Fruit fly (Drosophila melanogaster): ENCODE measurements around the gene Pdcd4.

Gene Pdcd4

DNA sequence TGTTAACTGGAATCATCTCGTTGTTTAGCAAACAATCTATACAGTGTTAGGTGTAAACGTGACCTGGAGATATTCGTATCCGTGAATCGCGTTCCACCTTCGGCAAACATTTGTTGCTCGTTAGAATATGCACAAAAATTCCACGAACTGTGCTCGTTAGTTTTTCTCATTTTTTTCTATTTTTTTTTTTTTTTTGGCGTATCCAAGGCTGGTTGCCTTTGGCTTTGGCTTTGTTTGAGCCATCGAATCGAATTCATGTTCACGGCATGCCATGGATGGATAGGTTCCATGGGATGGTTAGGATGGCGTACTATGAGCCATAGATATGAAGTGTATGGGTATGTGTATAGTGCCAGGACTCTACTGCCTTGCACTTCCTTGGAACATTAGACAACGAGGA is 55.5 kb downstream of the Pdcd4 start:
- TF ChIP-seq Met (GFP tag; optimal IDR thresholded peaks at IDR 0.05) (no peak), CG11762 (GFP tag; optimal IDR thresholded peaks at IDR 0.05; ENCODE audit: insufficient read depth) (no peak), net (GFP tag; optimal IDR thresholded peaks at IDR 0.05) (no peak), cyc (GFP tag; optimal IDR thresholded peaks at IDR 0.05) (no peak), OdsH (GFP tag; optimal IDR thresholded peaks at IDR 0.05) (no peak), Ets96B (tag; optimal IDR thresholded peaks at IDR 0.05) (no peak), lz (GFP tag; optimal IDR thresholded peaks at IDR 0.05) (no peak), CG8319 (GFP tag; optimal IDR thresholded peaks at IDR 0.05) (no peak), CG1621 (tag; optimal IDR thresholded peaks at IDR 0.05) (no peak), fd85E (GFP tag; optimal IDR thresholded peaks at IDR 0.05) (no peak), fd59A (GFP tag; optimal IDR thresholded peaks at IDR 0.05) (no peak), CG15336 (GFP tag; IDR thresholded peaks at IDR 0.05) (no peak), Hr39 (GFP tag; optimal IDR thresholded peaks at IDR 0.05) (no peak), topi (GFP tag; optimal IDR thresholded peaks at IDR 0.05) (no peak), Sox102F (GFP tag; optimal IDR thresholded peaks at IDR 0.05) (no peak), CG7368 (GFP tag; optimal IDR thresholded peaks at IDR 0.05) (no peak), CG6854 (GFP tag; optimal IDR thresholded peaks at IDR 0.05) (no peak), acj6 (GFP tag; optimal IDR thresholded peaks at IDR 0.05) (no peak), Ets21C (GFP tag; optimal IDR thresholded peaks at IDR 0.05) (no peak)

DNA sequence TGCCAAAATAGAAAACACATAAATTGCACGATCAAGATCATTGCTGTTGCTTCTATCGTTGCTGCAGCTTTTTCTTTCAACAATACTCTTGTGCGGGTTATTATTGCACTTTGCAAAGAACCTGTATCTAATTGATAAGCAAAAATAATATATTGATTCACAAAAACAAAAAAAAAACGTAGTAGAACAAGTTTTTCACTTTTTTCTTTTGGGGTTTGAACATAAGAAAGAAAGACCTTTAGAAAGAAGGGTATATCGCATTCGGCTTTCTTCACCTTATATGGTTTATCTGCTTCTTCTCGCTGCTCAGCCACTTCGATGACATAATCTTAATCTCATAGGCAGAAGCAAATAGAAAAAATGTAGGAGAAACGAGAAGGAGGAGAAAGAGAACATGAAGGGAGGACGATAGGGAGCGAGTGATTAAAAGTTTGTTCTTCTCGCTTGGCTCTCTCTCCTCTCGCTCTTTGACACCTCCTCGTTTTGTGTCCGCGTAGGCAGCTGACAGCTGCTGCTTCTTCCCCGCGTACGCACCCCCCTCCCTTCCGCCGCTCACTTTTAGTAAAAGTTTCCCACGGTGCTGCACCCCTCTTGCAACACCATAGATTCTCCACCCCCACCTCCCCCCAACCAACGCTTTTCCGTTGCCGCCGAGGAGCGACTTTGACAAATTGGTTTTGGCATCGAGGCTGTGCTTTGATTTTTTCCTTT is 56.3 kb downstream of the Pdcd4 start:
- peak; percentile 24; the same call in 1 of the 3 replicates for TF ChIP-seq CG6163 (GFP tag; IDR thresholded peaks at IDR 0.05)
- TF ChIP-seq CG8119 (GFP tag; IDR thresholded peaks at IDR 0.05) = peak; percentile 41; the same call in 1 of the 3 replicates
- no peak for TF ChIP-seq Smox (GFP tag; optimal IDR thresholded peaks at IDR 0.05)
- no peak for TF ChIP-seq CG31627 (GFP tag; optimal IDR thresholded peaks at IDR 0.05)
- TF ChIP-seq CG11902 (GFP tag; optimal IDR thresholded peaks at IDR 0.05) = no peak
- TF ChIP-seq CG16779 (tag; optimal IDR thresholded peaks at IDR 0.05) = no peak
- TF ChIP-seq Met (GFP tag; optimal IDR thresholded peaks at IDR 0.05) = no peak
- TF ChIP-seq CG6808 (GFP tag; optimal IDR thresholded peaks at IDR 0.05) = no peak
- no peak for TF ChIP-seq acj6 (GFP tag; optimal IDR thresholded peaks at IDR 0.05)
- TF ChIP-seq Hr4 (GFP tag; optimal IDR thresholded peaks at IDR 0.05) = peak; percentile 32
- 0 out of 2 replicates have a peak, but pooled peaks have one; percentile 29 for TF ChIP-seq CG15336 (GFP tag; IDR thresholded peaks at IDR 0.05)
- TF ChIP-seq eg (GFP tag; IDR thresholded peaks at IDR 0.05) = peak; percentile 63; the same call in 2 of the 3 replicates
- TF ChIP-seq pdm3 (GFP tag; optimal IDR thresholded peaks at IDR 0.05) = peak; percentile 4
- TF ChIP-seq esn (GFP tag; optimal IDR thresholded peaks at IDR 0.05) = no peak
- no peak for TF ChIP-seq spab (GFP tag; optimal IDR thresholded peaks at IDR 0.05)
- TF ChIP-seq CG6854 (GFP tag; optimal IDR thresholded peaks at IDR 0.05) = no peak
- no peak for TF ChIP-seq Eip78C (GFP tag)
- no peak for TF ChIP-seq Lpt (GFP tag; optimal IDR thresholded peaks at IDR 0.05)
- TF ChIP-seq CG11294 (GFP tag; IDR thresholded peaks at IDR 0.05) = peak; percentile 29; the same call in 1 of the 2 replicates
- no peak for TF ChIP-seq CG6276 (GFP tag; optimal IDR thresholded peaks at IDR 0.05)
- peak; percentile 55 for TF ChIP-seq Gug (GFP tag; IDR thresholded peaks at IDR 0.05)
- no peak for TF ChIP-seq ss (GFP tag; optimal IDR thresholded peaks at IDR 0.05)
- TF ChIP-seq vri (GFP tag; optimal IDR thresholded peaks at IDR 0.05) = peak; percentile 41
- no peak for TF ChIP-seq topi (GFP tag; optimal IDR thresholded peaks at IDR 0.05)
- no peak for TF ChIP-seq salr (GFP tag; optimal IDR thresholded peaks at IDR 0.05)
- TF ChIP-seq CG11762 (GFP tag; optimal IDR thresholded peaks at IDR 0.05; ENCODE audit: insufficient read depth) = no peak
- peak; percentile 50 for TF ChIP-seq CG32006 (GFP tag; optimal IDR thresholded peaks at IDR 0.05)
